Worm (Caenorhabditis elegans) whole organism, L3 larva: Measurements from ENCODE around the gene F15E6.5.

Experiments
- aly-2 ChIP-seq: fragments of 150-350 bp; optimal IDR thresholded peaks from 2 replicates; lab custom pipeline; 2014; ENCODE audit warnings: missing biosample characterization, missing genetic modification characterization
- ama-1 ChIP-seq: fragments of 150-350 bp; optimal IDR thresholded peaks from 2 replicates; lab custom pipeline; 2018
- ceh-16 ChIP-seq: sonication (generic microtip); optimal IDR thresholded peaks from 2 replicates; lab custom pipeline; 2017; ENCODE audit warnings: missing biosample characterization, missing genetic modification characterization
- ceh-82 ChIP-seq: fragments of 150-350 bp; optimal IDR thresholded peaks from 2 replicates; lab custom pipeline; 2014; ENCODE audit warnings: missing biosample characterization, missing genetic modification characterization
- egl-27 ChIP-seq: sonication (generic microtip); optimal IDR thresholded peaks from 4 replicates; lab custom pipeline; 2017; ENCODE audit warnings: missing biosample characterization, missing genetic modification reagents, missing genetic modification characterization
- elt-2 ChIP-seq: sonication (generic microtip); optimal IDR thresholded peaks from 2 replicates; lab custom pipeline; 2016; ENCODE audit warnings: missing genetic modification reagents, mild to moderate bottlenecking, missing genetic modification characterization, missing compliant biosample characterization
- nhr-12 ChIP-seq: fragments of 150-350 bp; optimal IDR thresholded peaks from 2 replicates; lab custom pipeline; 2014; ENCODE audit warnings: missing biosample characterization, missing genetic modification characterization
- nhr-237 ChIP-seq: fragments of 150-350 bp; optimal IDR thresholded peaks from 2 replicates; lab custom pipeline; 2014; ENCODE audit warnings: missing biosample characterization, missing genetic modification characterization
- nhr-25 ChIP-seq: sonication (generic microtip); optimal IDR thresholded peaks from 2 replicates; lab custom pipeline; 2017; ENCODE audit warnings: missing biosample characterization, missing genetic modification characterization
- nhr-76 ChIP-seq: fragments of 150-350 bp; sonication (generic microtip); optimal IDR thresholded peaks from 5 replicates; lab custom pipeline; 2014; ENCODE audit warnings: missing biosample characterization, missing genetic modification characterization
- snpc-4 ChIP-seq: fragments of 150-350 bp; optimal IDR thresholded peaks from 2 replicates; lab custom pipeline; 2014; ENCODE audit warnings: missing biosample characterization, missing genetic modification characterization
- unc-39 ChIP-seq: sonication (generic microtip); optimal IDR thresholded peaks from 4 replicates; lab custom pipeline; 2017; ENCODE audit warnings: missing biosample characterization, missing genetic modification characterization
- unc-62 ChIP-seq: fragments of 150-350 bp; sonication (generic microtip); optimal IDR thresholded peaks from 4 replicates; lab custom pipeline; 2014; ENCODE audit warnings: missing biosample characterization, missing genetic modification reagents, missing genetic modification characterization
- ztf-11 ChIP-seq: fragments of 150-350 bp; optimal IDR thresholded peaks from 2 replicates; lab custom pipeline; 2014; ENCODE audit warnings: missing biosample characterization, missing genetic modification characterization

DNA sequence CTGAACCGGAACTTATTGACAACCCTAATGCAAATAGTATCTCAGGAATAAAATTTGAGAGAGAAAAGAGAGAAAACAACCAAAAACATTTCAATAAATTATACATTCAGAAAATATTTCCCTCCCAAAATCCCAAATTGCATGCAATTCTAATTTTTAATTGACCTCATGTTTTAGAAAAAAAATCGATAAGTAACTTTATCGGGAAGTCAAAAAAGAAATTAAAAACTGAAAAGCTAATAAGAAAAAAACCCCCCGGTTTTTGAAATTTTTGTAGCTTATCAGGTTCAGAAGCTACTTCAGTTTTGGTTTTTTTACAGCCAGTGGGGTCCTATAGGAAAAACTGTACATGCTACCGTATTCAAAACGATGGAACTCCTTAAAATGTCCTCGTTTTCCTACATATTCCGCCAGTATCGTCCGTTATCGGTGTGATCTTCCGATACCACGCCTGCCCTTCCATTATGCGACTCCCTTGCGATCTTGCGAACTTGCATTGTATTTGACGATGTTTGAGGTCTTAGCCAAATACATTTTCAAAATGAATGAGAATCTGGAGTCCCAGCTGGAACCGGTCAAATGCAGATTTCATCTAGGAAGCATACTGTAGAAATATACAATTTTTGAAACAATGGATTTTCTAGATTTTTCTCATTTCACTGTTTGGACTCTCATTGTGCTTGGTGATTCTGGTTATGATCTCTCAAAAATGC is 46.9 kb downstream of the F15E6.5 start, which contains the start of the genes W03B1.3 and oac-51:
- TF ChIP-seq aly-2 (tag; lab: Kevin White, UChicago): no peak
- TF ChIP-seq nhr-76 (tag; lab: Kevin White, UChicago): no peak
- no peak for TF ChIP-seq ama-1 (lab: Kevin White, UChicago)
- no peak for TF ChIP-seq nhr-237
- TF ChIP-seq nhr-12 (tag; lab: Kevin White, UChicago): no peak
- TF ChIP-seq unc-62 (GFP tag; lab: Kevin White, UChicago): no peak
- no peak for TF ChIP-seq snpc-4 (tag; lab: Kevin White, UChicago)
- TF ChIP-seq ztf-11 (tag; lab: Kevin White, UChicago): no peak
- TF ChIP-seq unc-39 (tag; lab: Kevin White, UChicago): no peak
- TF ChIP-seq nhr-25 (tag; lab: Kevin White, UChicago): no peak
- TF ChIP-seq ceh-82 (tag; lab: Kevin White, UChicago): no peak
- no peak for TF ChIP-seq ceh-16 (tag; lab: Kevin White, UChicago)
- no peak for TF ChIP-seq egl-27 (tag; lab: Kevin White, UChicago)
- TF ChIP-seq elt-2: no peak
